Worm (Caenorhabditis elegans) whole organism, L4 larva: ENCODE results near the gene agt-2.

Source experiments
- hlh-11 ChIP-seq: fragments of 200-800 bp; sonication (Bioruptor generic); optimal IDR thresholded peaks from 2 replicates; lab custom pipeline; 2018; ENCODE audit warnings: mild to moderate bottlenecking, missing genetic modification characterization, missing compliant biosample characterization
- nhr-102 ChIP-seq: sonication (generic microtip); optimal IDR thresholded peaks from 2 replicates; lab custom pipeline; 2016; ENCODE audit warnings: mild to moderate bottlenecking, missing genetic modification characterization, moderate library complexity, missing compliant biosample characterization
- php-3 ChIP-seq: fragments of 200-800 bp; sonication (Bioruptor generic); IDR thresholded peaks from 2 replicates; pipeline ENCODE4 v1.3.6; 2022; ENCODE audit warnings: missing genetic modification reagents, missing genetic modification characterization, missing compliant biosample characterization
- pqm-1 ChIP-seq: sonication (generic microtip); optimal IDR thresholded peaks from 2 replicates; lab custom pipeline; 2017; ENCODE audit warnings: missing biosample characterization, missing genetic modification characterization
- zip-2 ChIP-seq: fragments of 150-350 bp; optimal IDR thresholded peaks from 2 replicates; lab custom pipeline; 2014; ENCODE audit warnings: missing biosample characterization, missing genetic modification characterization

- TF ChIP-seq php-3 (GFP tag; lab: Robert Waterston, UW) (no peak), hlh-11 (no peak), nhr-102 (tag; lab: Kevin White, UChicago) (no peak), zip-2 (tag; lab: Kevin White, UChicago) (no peak), pqm-1 (tag; lab: Kevin White, UChicago) (no peak)
These were observed 38.1 kb downstream of the agt-2 start for ce11 chrII:5335370-5336034.
